Fruit fly (Drosophila melanogaster): ENCODE measurements around the gene CG3609.

DNA sequence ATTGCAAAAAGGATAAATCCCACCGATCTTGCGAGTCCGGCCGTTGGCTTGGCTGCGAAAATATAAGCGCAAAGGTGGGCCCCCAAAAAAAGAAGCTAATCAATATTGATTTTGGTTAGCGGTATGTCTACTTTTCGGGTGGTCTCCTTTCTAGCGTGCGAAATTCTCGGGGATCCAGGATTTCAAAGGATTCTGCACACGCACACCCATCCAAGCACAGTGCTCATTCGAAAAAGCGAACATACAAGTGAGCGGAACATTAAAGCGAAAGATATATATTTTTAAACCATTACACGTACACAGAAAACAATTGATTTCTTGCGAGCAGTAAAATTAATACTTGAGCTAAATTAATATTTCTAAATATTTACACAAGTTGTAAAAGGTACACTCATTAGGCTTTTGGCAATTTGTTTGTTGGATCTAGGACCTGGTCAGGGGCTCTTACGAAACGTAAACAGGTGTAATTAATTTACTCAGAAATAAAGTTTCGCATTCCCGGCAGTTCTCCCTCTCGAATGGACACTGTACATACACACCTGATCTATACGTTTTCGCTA is 8.7 kb downstream of the CG3609 start:
- TF ChIP-seq usp (GFP tag; optimal IDR thresholded peaks at IDR 0.05): no peak
- TF ChIP-seq Myc (optimal IDR thresholded peaks at IDR 0.05): no peak
- TF ChIP-seq Dfd (GFP tag; optimal IDR thresholded peaks at IDR 0.05): no peak
- TF ChIP-seq Dif (GFP tag; optimal IDR thresholded peaks at IDR 0.05; ENCODE audit: partially characterized antibody): no peak
- TF ChIP-seq Vsx2 (GFP tag; optimal IDR thresholded peaks at IDR 0.05; ENCODE audit: partially characterized antibody): no peak
- no peak for TF ChIP-seq CrebA (GFP tag; optimal IDR thresholded peaks at IDR 0.05; ENCODE audit: borderline replicate concordance)
- TF ChIP-seq Abd-B (GFP tag; optimal IDR thresholded peaks at IDR 0.05): no peak
- TF ChIP-seq h (GFP tag; optimal IDR thresholded peaks at IDR 0.05): peak; percentile 17
- no peak for TF ChIP-seq OdsH (GFP tag; optimal IDR thresholded peaks at IDR 0.05)
- TF ChIP-seq N (GFP tag; optimal IDR thresholded peaks at IDR 0.05): no peak
- TF ChIP-seq rgr (GFP tag; optimal IDR thresholded peaks at IDR 0.05): peak; percentile 26
- no peak for TF ChIP-seq Rel (GFP tag; optimal IDR thresholded peaks at IDR 0.05)
- no peak for TF ChIP-seq Rel (tag; optimal IDR thresholded peaks at IDR 0.05)
